Fruit fly (Drosophila melanogaster): ENCODE measurements around the gene Meics.

Gene Meics

dm6 chr3L:13928769-13929594, 35.5 kb downstream of the Meics start, which contains the start of the genes CG8833 and DCTN1-p150 (continued):
- TF ChIP-seq ranshi (GFP tag; IDR thresholded peaks at IDR 0.05) (peak; percentile 57; the same call in 1 of the 2 replicates), B-H2 (GFP tag; optimal IDR thresholded peaks at IDR 0.05) (peak; percentile 9), Blimp-1 (GFP tag; optimal IDR thresholded peaks at IDR 0.05) (peak; percentile 27), CG8944 (GFP tag; optimal IDR thresholded peaks at IDR 0.05) (peak; percentile 33), Sry-δ (GFP tag; optimal IDR thresholded peaks at IDR 0.05) (peak; percentile 81), Camta (GFP tag; optimal IDR thresholded peaks at IDR 0.05) (peak; percentile 19), dpn (GFP tag; optimal IDR thresholded peaks at IDR 0.05) (peak; percentile 42 to 51), CG11456 (GFP tag; IDR thresholded peaks at IDR 0.05) (peak; percentile 54; the same call in 2 of the 3 replicates), HLH54F (GFP tag; optimal IDR thresholded peaks at IDR 0.05) (peak; percentile 50), CG10654 (GFP tag; optimal IDR thresholded peaks at IDR 0.05) (peak; percentile 14), YL-1 (GFP tag; optimal IDR thresholded peaks at IDR 0.05) (peak; percentile 27), dmrt99B (tag; optimal IDR thresholded peaks at IDR 0.05) (no peak), CG14710 (tag; optimal IDR thresholded peaks at IDR 0.05) (peak; percentile 99), CG8388 (GFP tag; optimal IDR thresholded peaks at IDR 0.05) (no peak), crp (GFP tag; optimal IDR thresholded peaks at IDR 0.05) (peak; percentile 33 to 85), fu2 (GFP tag; optimal IDR thresholded peaks at IDR 0.05) (peak; percentile 42), wor (GFP tag; IDR thresholded peaks at IDR 0.05) (no peak), seq (GFP tag; IDR thresholded peaks at IDR 0.05) (0 out of 2 replicates have a peak, but pooled peaks have one; percentile 14), NFAT (GFP tag; IDR thresholded peaks at IDR 0.05) (peak; percentile 41; the same call in 1 of the 2 replicates), CG17385 (GFP tag; optimal IDR thresholded peaks at IDR 0.05) (peak; percentile 36), BEAF-32 (GFP tag; optimal IDR thresholded peaks at IDR 0.05) (peak; percentile 77), grau (tag; optimal IDR thresholded peaks at IDR 0.05) (peak; percentile 47), ind (GFP tag; optimal IDR thresholded peaks at IDR 0.05) (peak; percentile 48), CG9727 (GFP tag; optimal IDR thresholded peaks at IDR 0.05) (peak; percentile 47), CG15601 (tag; optimal IDR thresholded peaks at IDR 0.05) (peak; percentile 13), CG30403 (GFP tag; optimal IDR thresholded peaks at IDR 0.05) (peak; percentile 59), CG7987 (GFP tag; optimal IDR thresholded peaks at IDR 0.05) (no peak), sisA (GFP tag; IDR thresholded peaks at IDR 0.05) (peak; percentile 29; the same call in 1 of the 2 replicates), Ets65A (GFP tag) (peak; percentile 89), HLHmδ (GFP tag; optimal IDR thresholded peaks at IDR 0.05) (no peak), Antp (GFP tag; optimal IDR thresholded peaks at IDR 0.05) (peak; percentile 39), ci (GFP tag; IDR thresholded peaks at IDR 0.05) (no peak), CG12155 (GFP tag; optimal IDR thresholded peaks at IDR 0.05) (peak; percentile 54), CG16863 (GFP tag; optimal IDR thresholded peaks at IDR 0.05) (peak; percentile 4), slou (GFP tag; optimal IDR thresholded peaks at IDR 0.05) (no peak), CG4424 (GFP tag; optimal IDR thresholded peaks at IDR 0.05) (peak; percentile 57), kay (GFP tag; optimal IDR thresholded peaks at IDR 0.05) (peak; percentile 25), cato (GFP tag; optimal IDR thresholded peaks at IDR 0.05; ENCODE audit: borderline replicate concordance) (peak; percentile 14), CHES-1-like (GFP tag; optimal IDR thresholded peaks at IDR 0.05) (peak; percentile 34), CG31388 (GFP tag; optimal IDR thresholded peaks at IDR 0.05) (no peak), salm (tag; optimal IDR thresholded peaks at IDR 0.05) (no peak), CG2120 (GFP tag; optimal IDR thresholded peaks at IDR 0.05) (peak; percentile 62), Hr78 (GFP tag; optimal IDR thresholded peaks at IDR 0.05) (no peak), Rfx (GFP tag; IDR thresholded peaks at IDR 0.05) (peak; percentile 69), Opbp (GFP tag; IDR thresholded peaks at IDR 0.05; ENCODE audit: partially characterized antibody) (peak; percentile 37; the same call in 1 of the 3 replicates), CG3281 (GFP tag; optimal IDR thresholded peaks at IDR 0.05) (peak; percentile 6), hkb (optimal IDR thresholded peaks at IDR 0.05) (no peak), hkb (GFP tag; IDR thresholded peaks at IDR 0.05) (no peak), Chrac-16 (GFP tag; optimal IDR thresholded peaks at IDR 0.05) (peak; percentile 63)

Measured in whole organism, embryonic.